Fruit fly (Drosophila melanogaster) whole organism, embryonic: ENCODE measurements around the gene CG18095.

ENCODE experiments used
- Antp ChIP-seq: fragments of 200-800 bp; sonication (Bioruptor generic); optimal IDR thresholded peaks from 3 replicates; lab custom pipeline; 2016; ENCODE audit warnings: missing biosample characterization, missing genetic modification characterization
- Atf3 ChIP-seq: fragments of 200-800 bp; sonication (Bioruptor generic); optimal IDR thresholded peaks from 3 replicates; lab custom pipeline; 2016; ENCODE audit warnings: missing biosample characterization, missing genetic modification characterization
- C15 ChIP-seq: fragments of 200-800 bp; sonication (Bioruptor generic); IDR thresholded peaks from 3 replicates; pipeline ENCODE4 v1.3.6; 2022; ENCODE audit warnings: missing biosample characterization, missing genetic modification characterization
- CG10147 ChIP-seq: fragments of 200-800 bp; sonication (Bioruptor generic); optimal IDR thresholded peaks from 2 replicates; lab custom pipeline; 2019; ENCODE audit warnings: missing biosample characterization, mild to moderate bottlenecking, missing genetic modification characterization, moderate library complexity
- CG10321 ChIP-seq: fragments of 200-800 bp; sonication (Bioruptor generic); IDR thresholded peaks from 2 replicates; pipeline ENCODE4 v1.3.6; 2022; ENCODE audit warnings: missing biosample characterization, missing genetic modification characterization
- CG11247 ChIP-seq: fragments of 200-800 bp; sonication (Bioruptor generic); IDR thresholded peaks from 2 replicates; pipeline ENCODE4 v1.3.6; 2022; ENCODE audit warnings: missing biosample characterization, missing genetic modification characterization
- CG12104 ChIP-seq: fragments of 200-800 bp; sonication (Bioruptor generic); optimal IDR thresholded peaks from 3 replicates; lab custom pipeline; 2016; ENCODE audit warnings: missing biosample characterization, missing genetic modification characterization
- CG12236 ChIP-seq: fragments of 200-800 bp; sonication (Bioruptor generic); optimal IDR thresholded peaks from 2 replicates; lab custom pipeline; 2016; ENCODE audit warnings: missing biosample characterization, missing genetic modification characterization
- CG12659 ChIP-seq: fragments of 200-800 bp; sonication (Bioruptor generic); optimal IDR thresholded peaks from 3 replicates; lab custom pipeline; 2017; ENCODE audit warnings: mild to moderate bottlenecking, missing biosample characterization, missing genetic modification reagents, missing genetic modification characterization
- CG15073 ChIP-seq: fragments of 200-800 bp; sonication (Bioruptor generic); optimal IDR thresholded peaks from 2 replicates; lab custom pipeline; 2016; ENCODE audit warnings: missing biosample characterization, missing genetic modification characterization
- CG16813 ChIP-seq: fragments of 200-800 bp; sonication (Bioruptor generic); IDR thresholded peaks from 3 replicates; pipeline ENCODE4 v1.3.6; 2022; ENCODE audit warnings: missing biosample characterization, missing genetic modification characterization; ENCODE audit not compliant: partially characterized antibody
- CG1832 ChIP-seq: fragments of 200-800 bp; sonication (Bioruptor generic); optimal IDR thresholded peaks from 2 replicates; lab custom pipeline; 2017; ENCODE audit warnings: missing biosample characterization, mild to moderate bottlenecking, missing genetic modification characterization, inconsistent platforms
- CG30020 ChIP-seq: fragments of 200-800 bp; optimal IDR thresholded peaks from 2 replicates; lab custom pipeline; 2019; ENCODE audit warnings: missing biosample characterization, mild to moderate bottlenecking, missing genetic modification characterization, moderate library complexity
- CG3065 ChIP-seq: fragments of 200-800 bp; sonication (Bioruptor generic); optimal IDR thresholded peaks from 2 replicates; lab custom pipeline; 2016; ENCODE audit warnings: missing biosample characterization, missing genetic modification characterization
- CG33557 ChIP-seq: fragments of 200-800 bp; sonication (Bioruptor generic); optimal IDR thresholded peaks from 2 replicates; lab custom pipeline; 2019; ENCODE audit warnings: missing biosample characterization, mild to moderate bottlenecking, missing genetic modification characterization, moderate library complexity
- CG3995 ChIP-seq: fragments of 200-800 bp; sonication (Bioruptor generic); optimal IDR thresholded peaks from 3 replicates; lab custom pipeline; 2016; ENCODE audit warnings: missing biosample characterization, missing genetic modification characterization
- CG42726 ChIP-seq: fragments of 200-800 bp; sonication (Bioruptor generic); IDR thresholded peaks from 2 replicates; pipeline ENCODE4 v1.3.6; 2022; ENCODE audit warnings: missing biosample characterization, missing genetic modification characterization; ENCODE audit not compliant: partially characterized antibody
- CG6254 ChIP-seq: fragments of 200-800 bp; sonication (Bioruptor generic); optimal IDR thresholded peaks from 3 replicates; lab custom pipeline; 2017; ENCODE audit warnings: mild to moderate bottlenecking, missing biosample characterization, missing genetic modification reagents, missing genetic modification characterization
- CG7372 ChIP-seq: fragments of 200-800 bp; sonication (Bioruptor generic); IDR thresholded peaks from 2 replicates; pipeline ENCODE4 v1.3.6; 2022; ENCODE audit warnings: missing biosample characterization, missing genetic modification characterization
- CG7745 ChIP-seq: fragments of 200-800 bp; sonication (Bioruptor generic); optimal IDR thresholded peaks from 2 replicates; lab custom pipeline; 2018; ENCODE audit warnings: missing biosample characterization, mild to moderate bottlenecking, missing genetic modification characterization, moderate library complexity
- Deaf1 ChIP-seq: fragments of 200-800 bp; optimal IDR thresholded peaks from 3 replicates; lab custom pipeline; 2019; ENCODE audit warnings: missing biosample characterization, mild to moderate bottlenecking, missing genetic modification characterization, moderate library complexity
- Doc2 ChIP-seq: fragments of 200-800 bp; sonication (Bioruptor generic); IDR thresholded peaks from 2 replicates; pipeline ENCODE4 v1.3.6; 2022; ENCODE audit warnings: missing biosample characterization, missing genetic modification characterization
- E2f1 ChIP-seq: fragments of 200-800 bp; sonication (Bioruptor generic); IDR thresholded peaks from 2 replicates; pipeline ENCODE4 v1.3.6; 2022; ENCODE audit warnings: missing biosample characterization, missing genetic modification characterization
- Mes4 ChIP-seq: fragments of 200-800 bp; sonication (Bioruptor generic); optimal IDR thresholded peaks from 2 replicates; lab custom pipeline; 2016; ENCODE audit warnings: missing biosample characterization, missing genetic modification characterization
- NfI ChIP-seq: fragments of 200-800 bp; sonication (Bioruptor generic); optimal IDR thresholded peaks from 3 replicates; lab custom pipeline; 2018; ENCODE audit warnings: missing biosample characterization, mild to moderate bottlenecking, missing genetic modification characterization, moderate library complexity
- Oaz ChIP-seq: fragments of 200-800 bp; sonication (Bioruptor generic); IDR thresholded peaks from 2 replicates; pipeline ENCODE4 v1.3.6; 2022; ENCODE audit warnings: missing biosample characterization, missing genetic modification characterization
- Ptx1 ChIP-seq: fragments of 200-800 bp; sonication (Bioruptor generic); IDR thresholded peaks from 2 replicates; pipeline ENCODE4 v1.3.6; 2022; ENCODE audit warnings: missing biosample characterization, missing genetic modification characterization
- Sox102F ChIP-seq: fragments of 200-800 bp; sonication (Bioruptor generic); optimal IDR thresholded peaks from 2 replicates; lab custom pipeline; 2018; ENCODE audit warnings: missing biosample characterization, mild to moderate bottlenecking, missing genetic modification characterization, moderate library complexity
- Spps ChIP-seq: fragments of 200-800 bp; sonication (Bioruptor generic); optimal IDR thresholded peaks from 2 replicates; lab custom pipeline; 2018; ENCODE audit warnings: missing biosample characterization, mild to moderate bottlenecking, missing genetic modification characterization
- ac ChIP-seq: fragments of 200-800 bp; sonication (Bioruptor generic); optimal IDR thresholded peaks from 3 replicates; lab custom pipeline; 2017; ENCODE audit warnings: missing biosample characterization, mild to moderate bottlenecking, missing genetic modification characterization
- ap ChIP-seq: fragments of 200-800 bp; sonication (Bioruptor generic); IDR thresholded peaks from 2 replicates; pipeline ENCODE4 v1.3.6; 2022; ENCODE audit warnings: missing biosample characterization, missing genetic modification characterization
- ash1 ChIP-seq: fragments of 200-800 bp; sonication (Bioruptor generic); optimal IDR thresholded peaks from 2 replicates; lab custom pipeline; 2018; ENCODE audit warnings: missing biosample characterization, mild to moderate bottlenecking, missing genetic modification characterization
- bab2 ChIP-seq: fragments of 200-800 bp; sonication (Bioruptor generic); optimal IDR thresholded peaks from 2 replicates; lab custom pipeline; 2016; ENCODE audit warnings: missing biosample characterization, missing genetic modification characterization
- bcd ChIP-seq: fragments of 200-800 bp; sonication (Bioruptor generic); optimal IDR thresholded peaks from 2 replicates; lab custom pipeline; 2017; ENCODE audit warnings: missing biosample characterization, mild to moderate bottlenecking, missing genetic modification characterization
- cad ChIP-seq: fragments of >200 bp; optimal IDR thresholded peaks from 2 replicates; lab custom pipeline; 2017; ENCODE audit warnings: missing biosample characterization, missing genetic modification characterization
- emc ChIP-seq: fragments of 200-800 bp; sonication (Bioruptor generic); optimal IDR thresholded peaks from 2 replicates; lab custom pipeline; 2016; ENCODE audit warnings: missing biosample characterization, missing genetic modification characterization
- fd64A ChIP-seq: fragments of 200-800 bp; sonication (Bioruptor generic); optimal IDR thresholded peaks from 3 replicates; lab custom pipeline; 2018; ENCODE audit warnings: missing biosample characterization, mild to moderate bottlenecking, missing genetic modification characterization
- grau ChIP-seq: fragments of 200-800 bp; optimal IDR thresholded peaks from 3 replicates; lab custom pipeline; 2019; ENCODE audit warnings: missing biosample characterization, mild to moderate bottlenecking, missing genetic modification characterization, moderate library complexity
- h ChIP-seq: fragments of >200 bp; optimal IDR thresholded peaks from 2 replicates; lab custom pipeline; 2017
- jumu ChIP-seq: fragments of 200-800 bp; sonication (Bioruptor generic); optimal IDR thresholded peaks from 3 replicates; lab custom pipeline; 2016; ENCODE audit warnings: missing biosample characterization, missing genetic modification characterization
- knrl ChIP-seq: fragments of 200-800 bp; sonication (Bioruptor generic); IDR thresholded peaks from 3 replicates; pipeline ENCODE4 v1.3.6; 2022; ENCODE audit warnings: missing biosample characterization, missing genetic modification characterization; ENCODE audit not compliant: partially characterized antibody
- mld ChIP-seq: fragments of 200-800 bp; sonication (Bioruptor generic); IDR thresholded peaks from 3 replicates; pipeline ENCODE4 v1.3.6; 2022; ENCODE audit warnings: missing biosample characterization, missing genetic modification characterization; ENCODE audit not compliant: partially characterized antibody
- oc ChIP-seq: fragments of 200-800 bp; sonication (Bioruptor generic); optimal IDR thresholded peaks from 2 replicates; lab custom pipeline; 2018; ENCODE audit warnings: missing biosample characterization, mild to moderate bottlenecking, missing genetic modification characterization, moderate library complexity
- salm ChIP-seq: fragments of 200-800 bp; sonication (Bioruptor generic); optimal IDR thresholded peaks from 2 replicates; lab custom pipeline; 2018; ENCODE audit warnings: missing biosample characterization, mild to moderate bottlenecking, missing genetic modification characterization
- seq ChIP-seq: fragments of 200-800 bp; sonication (Bioruptor generic); IDR thresholded peaks from 2 replicates; pipeline ENCODE4 v1.3.6; 2022; ENCODE audit warnings: missing biosample characterization, missing genetic modification characterization
- sisA ChIP-seq: fragments of 200-800 bp; sonication (Bioruptor generic); IDR thresholded peaks from 2 replicates; pipeline ENCODE4 v1.3.6; 2022; ENCODE audit warnings: missing biosample characterization, missing genetic modification characterization
- slbo ChIP-seq: fragments of 200-800 bp; sonication (Bioruptor generic); IDR thresholded peaks from 2 replicates; pipeline ENCODE4 v1.3.6; 2022; ENCODE audit warnings: missing biosample characterization, missing genetic modification characterization
- trh ChIP-seq: fragments of 200-800 bp; sonication (Bioruptor generic); optimal IDR thresholded peaks from 2 replicates; lab custom pipeline; 2016; ENCODE audit warnings: missing biosample characterization, missing genetic modification characterization
- unc-4 ChIP-seq: fragments of 200-800 bp; sonication (Bioruptor generic); IDR thresholded peaks from 2 replicates; pipeline ENCODE4 v1.3.6; 2022; ENCODE audit warnings: missing biosample characterization, missing genetic modification characterization; ENCODE audit not compliant: partially characterized antibody
- wek ChIP-seq: fragments of 200-800 bp; sonication (Bioruptor generic); optimal IDR thresholded peaks from 3 replicates; lab custom pipeline; 2018; ENCODE audit warnings: missing biosample characterization, mild to moderate bottlenecking, missing genetic modification characterization, moderate library complexity
- zfh1 ChIP-seq: fragments of 200-800 bp; sonication (Bioruptor generic); IDR thresholded peaks from 3 replicates; pipeline ENCODE4 v1.3.6; 2022; ENCODE audit warnings: missing biosample characterization, missing genetic modification characterization

Gene CG18095

dm6 chr2L:14047170-14047632 is 15.9 kb upstream of the CG18095 start, which contains the start of gene NimC4 (continued):
- TF ChIP-seq ash1 (GFP tag; lab: Kevin White, UChicago) (no peak), salm (peak; percentile 15), CG7745 (tag; lab: Kevin White, UChicago) (peak; percentile 60), grau (tag; lab: Kevin White, UChicago) (peak; percentile 70), bcd (GFP tag; lab: Kevin White, UChicago) (peak; percentile 62), oc (tag; lab: Kevin White, UChicago) (peak; percentile 2), knrl (GFP tag; lab: Robert Waterston, UW) (no peak), CG12104 (GFP tag; lab: Kevin White, UChicago) (peak; percentile 58), ac (GFP tag; lab: Kevin White, UChicago) (peak; percentile 98), CG3065 (GFP tag; lab: Kevin White, UChicago) (peak; percentile 51), CG11247 (peak; percentile 41; the same call in 1 of the 2 replicates), CG6254 (peak; percentile 74), Atf3 (peak; percentile 66), CG42726 (GFP tag; lab: Robert Waterston, UW) (no peak), Spps (peak; percentile 69), zfh1 (GFP tag; lab: Robert Waterston, UW) (peak; percentile 96), Oaz (GFP tag; lab: Robert Waterston, UW) (no peak), NfI (GFP tag; lab: Kevin White, UChicago) (no peak), seq (GFP tag; lab: Robert Waterston, UW) (no peak), jumu (peak; percentile 84), unc-4 (GFP tag; lab: Robert Waterston, UW) (no peak), wek (no peak), CG10147 (GFP tag; lab: Kevin White, UChicago) (no peak), cad (no peak), CG30020 (tag; lab: Kevin White, UChicago) (no peak), Deaf1 (peak; percentile 1), CG16813 (GFP tag; lab: Robert Waterston, UW) (no peak), mld (GFP tag; lab: Robert Waterston, UW) (no peak), CG7372 (peak; percentile 47; the same call in 1 of the 2 replicates), emc (GFP tag; lab: Kevin White, UChicago) (no peak), Ptx1 (GFP tag; lab: Robert Waterston, UW) (peak; percentile 52; the same call in 1 of the 2 replicates), C15 (GFP tag; lab: Robert Waterston, UW) (no peak), CG12659 (no peak), fd64A (no peak), Doc2 (GFP tag; lab: Robert Waterston, UW) (no peak), CG1832 (GFP tag; lab: Kevin White, UChicago) (no peak), Sox102F (GFP tag; lab: Kevin White, UChicago) (peak; percentile 47), CG15073 (GFP tag; lab: Kevin White, UChicago) (peak; percentile 36), E2f1 (GFP tag; lab: Robert Waterston, UW) (0 out of 2 replicates have a peak, but pooled peaks have one; percentile 48), bab2 (peak; percentile 65), trh (GFP tag; lab: Kevin White, UChicago) (peak; percentile 58), CG3995 (GFP tag; lab: Kevin White, UChicago) (no peak), CG12236 (GFP tag; lab: Kevin White, UChicago) (peak; percentile 78), slbo (GFP tag; lab: Robert Waterston, UW) (no peak), CG10321 (no peak), sisA (GFP tag; lab: Robert Waterston, UW) (peak; percentile 66), CG33557 (GFP tag; lab: Kevin White, UChicago) (peak; percentile 84), Antp (GFP tag; lab: Kevin White, UChicago) (peak; percentile 77), ap (GFP tag; lab: Robert Waterston, UW) (peak; percentile 41; the same call in 1 of the 2 replicates), Mes4 (GFP tag; lab: Kevin White, UChicago) (peak; percentile 63), h (no peak)
